Fruit fly (Drosophila melanogaster) whole organism, wandering third instar larva: ENCODE results near the gene CG5112.
A peak's percentile ranks its signal among the peaks of the same experiment; 100 is the strongest.

Experiments used
- Abd-B ChIP-seq: fragments of >200 bp; optimal IDR thresholded peaks from 2 replicates; lab custom pipeline; 2017; ENCODE audit warnings: missing biosample characterization, missing genetic modification characterization
- CG32264 ChIP-seq: fragments of 200-800 bp; sonication (Bioruptor generic); optimal IDR thresholded peaks from 2 replicates; lab custom pipeline; 2016; ENCODE audit warnings: missing biosample characterization, missing genetic modification characterization
- CG9705 ChIP-seq: fragments of 200-800 bp; sonication (Bioruptor generic); optimal IDR thresholded peaks from 2 replicates; lab custom pipeline; 2018; ENCODE audit warnings: missing biosample characterization, mild to moderate bottlenecking, missing genetic modification characterization
- CrebA ChIP-seq: fragments of 200-800 bp; sonication (Bioruptor generic); optimal IDR thresholded peaks from 2 replicates; lab custom pipeline; 2016; ENCODE audit warnings: missing biosample characterization, mild to moderate bottlenecking, missing genetic modification characterization, borderline replicate concordance
- Dfd ChIP-seq: fragments of >200 bp; optimal IDR thresholded peaks from 2 replicates; lab custom pipeline; 2017; ENCODE audit warnings: missing biosample characterization, missing genetic modification characterization
- HLH106 ChIP-seq: fragments of 200-800 bp; optimal IDR thresholded peaks from 3 replicates; lab custom pipeline; 2019; ENCODE audit warnings: missing biosample characterization, mild to moderate bottlenecking, missing genetic modification characterization, moderate library complexity
- Hnf4 ChIP-seq: fragments of 200-800 bp; sonication (Bioruptor generic); optimal IDR thresholded peaks from 2 replicates; lab custom pipeline; 2016; ENCODE audit warnings: missing biosample characterization, mild to moderate bottlenecking, missing genetic modification characterization
- Mio ChIP-seq: sonication (Bioruptor generic); optimal IDR thresholded peaks from 2 replicates; lab custom pipeline; 2016; ENCODE audit warnings: missing biosample characterization, missing genetic modification characterization
- Myc ChIP-seq: fragments of >200 bp; optimal IDR thresholded peaks from 2 replicates; lab custom pipeline; 2017
- N ChIP-seq: fragments of >200 bp; optimal IDR thresholded peaks from 2 replicates; lab custom pipeline; 2018; ENCODE audit warnings: missing biosample characterization, missing external identifiers, missing genetic modification characterization
- OdsH ChIP-seq: fragments of 200-800 bp; sonication (Bioruptor generic); optimal IDR thresholded peaks from 2 replicates; lab custom pipeline; 2016; ENCODE audit warnings: missing biosample characterization, mild to moderate bottlenecking, missing genetic modification characterization
- Rel ChIP-seq, 2 experiments: fragments of 200-800 bp; sonication (Bioruptor generic) in 1 of 2; optimal IDR thresholded peaks; 2 replicates in 1 of 2; 3 replicates in 1 of 2; lab custom pipeline; 2016 to 2019; ENCODE audit warnings: mild to moderate bottlenecking in 2 of 2, missing biosample characterization in 2 of 2, missing genetic modification characterization in 2 of 2, moderate library complexity in 1 of 2
- Sp1 ChIP-seq: fragments of 200-800 bp; sonication (Bioruptor generic); optimal IDR thresholded peaks from 3 replicates; lab custom pipeline; 2019; ENCODE audit warnings: missing biosample characterization, mild to moderate bottlenecking, missing genetic modification characterization, moderate library complexity
- Vsx2 ChIP-seq: fragments of 200-300, 225-300 bp; sonication (Bioruptor generic); optimal IDR thresholded peaks from 2 replicates; lab custom pipeline; 2018; ENCODE audit warnings: missing biosample characterization, missing genetic modification characterization; ENCODE audit not compliant: partially characterized antibody
- brk ChIP-seq: fragments of 200-800 bp; sonication (Bioruptor generic); optimal IDR thresholded peaks from 2 replicates; lab custom pipeline; 2016; ENCODE audit warnings: missing biosample characterization, mild to moderate bottlenecking, missing genetic modification characterization
- dl ChIP-seq, 2 experiments: fragments of 175-275, 200-275 bp in 1 of 2; fragments of 200-275 bp in 1 of 2; sonication (Bioruptor generic); optimal IDR thresholded peaks; lab custom pipeline; 2018; ENCODE audit warnings: mild to moderate bottlenecking in 2 of 2, missing biosample characterization in 2 of 2, missing genetic modification characterization in 2 of 2, moderate library complexity in 2 of 2; ENCODE audit not compliant: partially characterized antibody in 2 of 2, insufficient read depth in 1 of 2
- dmrt93B ChIP-seq: fragments of 200-800 bp; sonication (Bioruptor generic); optimal IDR thresholded peaks from 2 replicates; lab custom pipeline; 2018; ENCODE audit warnings: missing biosample characterization, mild to moderate bottlenecking, missing genetic modification characterization
- dsf ChIP-seq: sonication (Bioruptor generic); optimal IDR thresholded peaks from 2 replicates; lab custom pipeline; 2016; ENCODE audit warnings: missing biosample characterization, missing genetic modification characterization, borderline replicate concordance
- foxo ChIP-seq, 2 experiments: fragments of 200-800 bp; sonication (Bioruptor generic); optimal IDR thresholded peaks; 2 replicates in 1 of 2; 3 replicates in 1 of 2; lab custom pipeline; 2016 to 2017; ENCODE audit warnings: missing biosample characterization in 2 of 2, missing genetic modification characterization in 2 of 2
- fru ChIP-seq: fragments of 200-800 bp; sonication (Bioruptor generic); optimal IDR thresholded peaks from 3 replicates; lab custom pipeline; 2016; ENCODE audit warnings: missing biosample characterization, mild to moderate bottlenecking, missing genetic modification characterization
- lola ChIP-seq: fragments of >200 bp; optimal IDR thresholded peaks from 2 replicates; lab custom pipeline; 2017; ENCODE audit warnings: missing biosample characterization, missing genetic modification characterization
- psq ChIP-seq: fragments of 200-800 bp; sonication (Bioruptor generic); optimal IDR thresholded peaks from 3 replicates; lab custom pipeline; 2017; ENCODE audit warnings: missing biosample characterization, mild to moderate bottlenecking, missing genetic modification characterization, moderate library complexity
- rgr ChIP-seq: fragments of 200-800 bp; sonication (Bioruptor generic); optimal IDR thresholded peaks from 3 replicates; lab custom pipeline; 2016; ENCODE audit warnings: missing biosample characterization, mild to moderate bottlenecking, missing genetic modification characterization
- tai ChIP-seq: sonication (Bioruptor generic); optimal IDR thresholded peaks from 2 replicates; lab custom pipeline; 2016; ENCODE audit warnings: missing biosample characterization, missing genetic modification characterization
- usp ChIP-seq: fragments of >200 bp; optimal IDR thresholded peaks from 2 replicates; lab custom pipeline; 2017; ENCODE audit warnings: missing biosample characterization, missing genetic modification characterization

CG5112 gene

DNA sequence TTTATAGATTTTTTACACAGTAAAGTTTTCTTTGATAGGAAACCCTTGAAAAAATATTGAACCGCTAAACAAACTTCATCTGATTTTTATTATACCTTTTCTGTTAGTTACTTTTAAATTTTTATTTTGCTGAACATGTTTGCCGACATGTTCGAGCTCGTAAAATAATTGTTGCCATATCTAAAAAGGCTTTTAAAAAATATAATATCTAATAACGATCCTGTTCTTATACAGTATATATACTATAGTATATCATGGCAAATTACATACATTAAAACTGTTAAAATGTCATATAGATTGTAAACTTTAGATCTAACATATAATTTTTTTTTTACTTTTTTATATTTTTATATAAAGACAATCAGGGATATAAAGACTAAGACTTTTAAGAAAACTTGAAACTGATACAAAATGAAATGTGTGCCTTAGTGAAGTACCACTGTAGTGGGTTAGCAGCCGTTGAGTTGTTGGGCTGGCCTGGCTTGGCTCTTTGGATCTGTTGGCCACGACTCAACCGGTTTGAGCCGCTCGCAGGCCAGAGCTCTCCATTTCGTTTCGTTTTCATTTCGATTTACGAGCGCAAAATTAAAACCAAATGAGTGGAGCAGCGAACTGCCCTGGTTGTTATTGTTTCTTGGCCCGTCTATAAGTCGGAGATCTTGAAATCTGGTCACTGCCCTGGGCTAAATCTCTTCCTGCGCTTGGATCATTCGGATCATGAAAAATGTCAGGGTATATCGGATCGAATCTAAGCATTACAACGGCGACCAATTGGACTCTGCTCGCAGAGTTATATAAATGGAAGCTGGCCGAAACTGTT, 41.4 kb downstream of the CG5112 start:
- no peak for TF ChIP-seq lola (GFP tag; lab: Kevin White, UChicago)
- TF ChIP-seq Abd-B (GFP tag; lab: Kevin White, UChicago), result no peak
- peak; percentile 41 for TF ChIP-seq psq (GFP tag; lab: Kevin White, UChicago)
- TF ChIP-seq CrebA (GFP tag; lab: Kevin White, UChicago), result no peak
- peak; percentile 34 for TF ChIP-seq Sp1 (GFP tag; lab: Kevin White, UChicago)
- TF ChIP-seq OdsH, result peak; percentile 36
- no peak for TF ChIP-seq brk (GFP tag; lab: Kevin White, UChicago)
- no peak for TF ChIP-seq CG32264 (GFP tag; lab: Kevin White, UChicago)
- peak; percentile 17 for TF ChIP-seq Hnf4
- no peak for TF ChIP-seq fru
- TF ChIP-seq HLH106 (tag; lab: Kevin White, UChicago), result peak; percentile 46
- no peak for TF ChIP-seq Mio
- no peak for TF ChIP-seq Myc (lab: Kevin White, UChicago)
- no peak for TF ChIP-seq usp (GFP tag; lab: Kevin White, UChicago)
- TF ChIP-seq foxo (GFP tag; optimal IDR thresholded peaks at IDR 0.05; lab: Kevin White, UChicago), result peak in 1 of 2 experiments; percentile 37
- TF ChIP-seq dmrt93B (GFP tag; lab: Kevin White, UChicago), result peak; percentile 16
- no peak for TF ChIP-seq dsf (GFP tag; lab: Kevin White, UChicago)
- TF ChIP-seq tai (GFP tag; lab: Kevin White, UChicago), result no peak
- TF ChIP-seq rgr (GFP tag; lab: Kevin White, UChicago), result peak; percentile 4
- TF ChIP-seq Rel (GFP tag; optimal IDR thresholded peaks at IDR 0.05; lab: Kevin White, UChicago), result no peak
- TF ChIP-seq Rel (tag; optimal IDR thresholded peaks at IDR 0.05; lab: Kevin White, UChicago), result no peak
- TF ChIP-seq Dfd (GFP tag; lab: Kevin White, UChicago), result no peak

DNA sequence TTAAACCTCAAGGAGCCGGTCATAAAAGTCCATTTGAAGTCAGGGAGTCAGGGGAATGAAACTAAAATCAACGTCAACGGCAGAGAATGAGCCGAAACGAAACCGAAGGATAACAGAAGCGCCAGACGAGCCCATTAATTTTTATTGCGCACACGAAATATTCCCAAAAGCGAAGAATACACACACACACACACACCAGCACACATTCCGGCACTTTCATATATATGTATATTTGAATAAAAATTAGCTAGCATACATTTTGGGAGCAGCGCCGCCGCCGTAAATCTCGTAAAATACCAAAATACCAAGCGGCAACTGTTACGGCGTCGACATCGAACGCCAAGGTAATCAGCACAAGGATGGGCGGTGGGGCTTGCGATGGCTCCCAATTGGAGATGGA, 47.9 kb downstream of the CG5112 start:
- no peak for TF ChIP-seq psq (GFP tag; lab: Kevin White, UChicago)
- TF ChIP-seq Vsx2, result no peak
- no peak for TF ChIP-seq usp (GFP tag; lab: Kevin White, UChicago)
- TF ChIP-seq N (GFP tag; lab: Kevin White, UChicago), result no peak
- no peak for TF ChIP-seq dl (GFP tag; optimal IDR thresholded peaks at IDR 0.05; lab: Kevin White, UChicago; ENCODE audit: insufficient read depth in 1 of 2, partially characterized antibody in 2 of 2)
- TF ChIP-seq CG9705 (GFP tag; lab: Kevin White, UChicago), result no peak
- TF ChIP-seq tai (GFP tag; lab: Kevin White, UChicago), result no peak
